Worm (Caenorhabditis elegans) whole organism, L3 larva: ENCODE results near the gene gplb-1.

Source experiments
- R02D3.7 ChIP-seq: fragments of 150-350 bp; optimal IDR thresholded peaks from 2 replicates; lab custom pipeline; 2014; ENCODE audit warnings: missing biosample characterization, missing genetic modification characterization
- aly-2 ChIP-seq: fragments of 150-350 bp; optimal IDR thresholded peaks from 2 replicates; lab custom pipeline; 2014; ENCODE audit warnings: missing biosample characterization, missing genetic modification characterization
- ceh-28 ChIP-seq: fragments of 150-350 bp; optimal IDR thresholded peaks from 2 replicates; lab custom pipeline; 2014; ENCODE audit warnings: missing biosample characterization, missing genetic modification reagents, missing genetic modification characterization
- ceh-9 ChIP-seq: sonication (generic microtip); optimal IDR thresholded peaks from 2 replicates; lab custom pipeline; 2018; ENCODE audit warnings: missing biosample characterization, missing genetic modification characterization
- eor-1 ChIP-seq, 2 experiments: fragments of 150-350 bp; optimal IDR thresholded peaks; 2 replicates each; lab custom pipeline; 2014 to 2018; ENCODE audit warnings: missing biosample characterization in 2 of 2, missing genetic modification characterization in 2 of 2
- fkh-10 ChIP-seq: sonication (generic microtip); optimal IDR thresholded peaks from 2 replicates; lab custom pipeline; 2017; ENCODE audit warnings: missing biosample characterization, missing genetic modification reagents, missing genetic modification characterization
- fos-1 ChIP-seq: fragments of 150-350 bp; optimal IDR thresholded peaks from 2 replicates; lab custom pipeline; 2014; ENCODE audit warnings: missing biosample characterization, missing genetic modification characterization
- nhr-77 ChIP-seq: fragments of 150-350 bp; optimal IDR thresholded peaks from 2 replicates; lab custom pipeline; 2014; ENCODE audit warnings: missing biosample characterization, missing genetic modification characterization
- skn-1 ChIP-seq: fragments of 150-350 bp; optimal IDR thresholded peaks from 2 replicates; lab custom pipeline; 2014; ENCODE audit warnings: missing biosample characterization, missing genetic modification characterization
- tbx-2 ChIP-seq: sonication (generic microtip); optimal IDR thresholded peaks from 2 replicates; lab custom pipeline; 2016; ENCODE audit warnings: mild to moderate bottlenecking, missing genetic modification characterization, missing compliant biosample characterization

ce11 chrV:8468740-8469139 lies 2.3 kb downstream of the gplb-1 start, which contains the start of gene phf-30:
- no peak for TF ChIP-seq nhr-77 (tag; lab: Kevin White, UChicago)
- TF ChIP-seq fkh-10 (GFP tag; lab: Kevin White, UChicago): no peak
- no peak for TF ChIP-seq ceh-28 (tag; lab: Kevin White, UChicago)
- TF ChIP-seq eor-1 (tag; optimal IDR thresholded peaks at IDR 0.05; lab: Kevin White, UChicago): no peak
- TF ChIP-seq ceh-9 (tag; lab: Kevin White, UChicago): no peak
- TF ChIP-seq fos-1 (tag; lab: Kevin White, UChicago): no peak
- TF ChIP-seq skn-1 (tag; lab: Kevin White, UChicago): no peak
- TF ChIP-seq R02D3.7 (tag; lab: Kevin White, UChicago): no peak
- no peak for TF ChIP-seq aly-2 (tag; lab: Kevin White, UChicago)
- TF ChIP-seq tbx-2 (tag; lab: Kevin White, UChicago): no peak
